Fruit fly (Drosophila melanogaster): ENCODE results near the gene CG13875.

Gene CG13875

dm6 chr3L:174501-174900 is 5.2 kb upstream of the CG13875 start (continued):
- TF ChIP-seq usp (GFP tag; optimal IDR thresholded peaks at IDR 0.05) (no peak), inv (GFP tag; IDR thresholded peaks at IDR 0.05; ENCODE audit: partially characterized antibody) (peak; percentile 77), Dref (GFP tag; IDR thresholded peaks at IDR 0.05) (peak; percentile 90), CG11247 (GFP tag; IDR thresholded peaks at IDR 0.05) (no peak), CG7357 (GFP tag; IDR thresholded peaks at IDR 0.05) (no peak), CG2129 (GFP tag; IDR thresholded peaks at IDR 0.05; ENCODE audit: partially characterized antibody) (peak; percentile 68), CG3065 (GFP tag; optimal IDR thresholded peaks at IDR 0.05) (no peak), gt (GFP tag; IDR thresholded peaks at IDR 0.05) (no peak), CG18619 (GFP tag; optimal IDR thresholded peaks at IDR 0.05) (no peak), dmrt11E (tag; optimal IDR thresholded peaks at IDR 0.05) (no peak), CG13123 (GFP tag; optimal IDR thresholded peaks at IDR 0.05) (no peak), CG17802 (tag; optimal IDR thresholded peaks at IDR 0.05) (no peak), Aef1 (GFP tag; IDR thresholded peaks at IDR 0.05) (no peak), scrt (GFP tag; optimal IDR thresholded peaks at IDR 0.05) (no peak), CG12942 (GFP tag; optimal IDR thresholded peaks at IDR 0.05) (no peak), dati (GFP tag; IDR thresholded peaks at IDR 0.05) (no peak), ERR (GFP tag; optimal IDR thresholded peaks at IDR 0.05) (no peak), crp (GFP tag; optimal IDR thresholded peaks at IDR 0.05) (no peak), Side (GFP tag; optimal IDR thresholded peaks at IDR 0.05) (no peak), CG1603 (tag; optimal IDR thresholded peaks at IDR 0.05) (peak; percentile 36), CG3726 (GFP tag; IDR thresholded peaks at IDR 0.05) (no peak), Hr39 (optimal IDR thresholded peaks at IDR 0.05) (no peak), CG2889 (GFP tag; IDR thresholded peaks at IDR 0.05) (no peak), wor (GFP tag; IDR thresholded peaks at IDR 0.05) (no peak), lab (GFP tag; optimal IDR thresholded peaks at IDR 0.05) (no peak), CG16779 (GFP tag; IDR thresholded peaks at IDR 0.05) (no peak), Vsx1 (GFP tag; optimal IDR thresholded peaks at IDR 0.05) (no peak), ac (GFP tag; optimal IDR thresholded peaks at IDR 0.05) (no peak), CG12391 (tag; optimal IDR thresholded peaks at IDR 0.05) (no peak), CG17186 (GFP tag; optimal IDR thresholded peaks at IDR 0.05) (no peak), cato (GFP tag; optimal IDR thresholded peaks at IDR 0.05; ENCODE audit: borderline replicate concordance) (no peak), Dp (GFP tag; optimal IDR thresholded peaks at IDR 0.05) (peak; percentile 84), CG8478 (optimal IDR thresholded peaks at IDR 0.05) (no peak), Sry-β (GFP tag; optimal IDR thresholded peaks at IDR 0.05) (no peak), sc (optimal IDR thresholded peaks at IDR 0.05) (no peak), sc (GFP tag; optimal IDR thresholded peaks at IDR 0.05) (no peak), nerfin-1 (tag; optimal IDR thresholded peaks at IDR 0.05) (no peak), CG1832 (GFP tag; optimal IDR thresholded peaks at IDR 0.05) (no peak), Jarid2 (GFP tag; optimal IDR thresholded peaks at IDR 0.05) (no peak), NC2β (GFP tag; optimal IDR thresholded peaks at IDR 0.05) (no peak), NFAT (GFP tag; IDR thresholded peaks at IDR 0.05) (no peak), klu (GFP tag; IDR thresholded peaks at IDR 0.05) (no peak), CG6791 (GFP tag; IDR thresholded peaks at IDR 0.05; ENCODE audit: partially characterized antibody) (peak; percentile 88), chm (GFP tag; IDR thresholded peaks at IDR 0.05) (no peak), stwl (tag; optimal IDR thresholded peaks at IDR 0.05) (peak; percentile 71), CG34422 (GFP tag; IDR thresholded peaks at IDR 0.05) (no peak), CG4730 (GFP tag; IDR thresholded peaks at IDR 0.05) (no peak), CG4707 (GFP tag; optimal IDR thresholded peaks at IDR 0.05) (no peak), Hsf (GFP tag; optimal IDR thresholded peaks at IDR 0.05) (no peak), CG4328 (GFP tag; optimal IDR thresholded peaks at IDR 0.05) (no peak), CG7839 (tag; optimal IDR thresholded peaks at IDR 0.05) (no peak), Opbp (GFP tag; IDR thresholded peaks at IDR 0.05; ENCODE audit: partially characterized antibody) (peak; percentile 92)

Data from whole organism, embryonic.